Worm (Caenorhabditis elegans) whole organism, young adult: ENCODE measurements around the gene crh-1.

Source experiments
- C17E4.6 ChIP-seq: fragments of 200-800 bp; sonication (Bioruptor generic); IDR thresholded peaks from 2 replicates; pipeline ENCODE4 v1.3.6; 2022; ENCODE audit warnings: missing genetic modification reagents, missing genetic modification characterization, missing compliant biosample characterization
- F23B12.7 ChIP-seq: sonication (generic microtip); optimal IDR thresholded peaks from 2 replicates; lab custom pipeline; 2017; ENCODE audit warnings: missing genetic modification characterization, mild to moderate bottlenecking, missing compliant biosample characterization, antibody characterized with exemption, moderate library complexity; ENCODE audit not compliant: insufficient read depth
- F33H1.4 ChIP-seq: fragments of 200-800 bp; sonication (Bioruptor generic); IDR thresholded peaks from 2 replicates; pipeline ENCODE4 v1.3.6; 2022; ENCODE audit warnings: missing genetic modification reagents, missing genetic modification characterization, missing compliant biosample characterization
- F52B5.7 ChIP-seq: sonication (generic microtip); optimal IDR thresholded peaks from 2 replicates; lab custom pipeline; 2016; ENCODE audit warnings: mild to moderate bottlenecking, missing genetic modification characterization, missing compliant biosample characterization
- F55B11.4 ChIP-seq: sonication (generic microtip); optimal IDR thresholded peaks from 2 replicates; lab custom pipeline; 2016; ENCODE audit warnings: missing compliant biosample characterization, missing genetic modification characterization, borderline replicate concordance; ENCODE audit not compliant: insufficient read depth
- F57A8.1 ChIP-seq: fragments of 200-800 bp; sonication (Bioruptor generic); optimal IDR thresholded peaks from 2 replicates; lab custom pipeline; 2018; ENCODE audit warnings: mild to moderate bottlenecking, missing genetic modification characterization, moderate library complexity, missing compliant biosample characterization
- Y56A3A.18 ChIP-seq: fragments of 200-800 bp; sonication (Bioruptor generic); IDR thresholded peaks from 2 replicates; pipeline ENCODE4 v1.3.6; 2022; ENCODE audit warnings: missing genetic modification reagents, missing genetic modification characterization, missing compliant biosample characterization
- Y95B8A.8 ChIP-seq: fragments of 200-800 bp; sonication (Bioruptor generic); IDR thresholded peaks from 2 replicates; pipeline ENCODE4 v1.3.6; 2022; ENCODE audit warnings: missing genetic modification reagents, missing genetic modification characterization, missing compliant biosample characterization
- attf-3 ChIP-seq: fragments of 200-800 bp; sonication (Bioruptor generic); conservative IDR thresholded peaks from 2 replicates; pipeline ENCODE4 v1.3.6; 2022; ENCODE audit warnings: missing genetic modification reagents, missing genetic modification characterization, missing compliant biosample characterization
- ceh-100 ChIP-seq: fragments of 200-800 bp; sonication (Bioruptor generic); IDR thresholded peaks from 2 replicates; pipeline ENCODE4 v1.3.6; 2022; ENCODE audit warnings: missing genetic modification reagents, missing genetic modification characterization, missing compliant biosample characterization
- ceh-58 ChIP-seq: fragments of 200-800 bp; sonication (Bioruptor generic); IDR thresholded peaks from 2 replicates; pipeline ENCODE4 v1.3.6; 2022; ENCODE audit warnings: missing genetic modification characterization, missing compliant biosample characterization
- ceh-79 ChIP-seq: sonication (generic microtip); optimal IDR thresholded peaks from 2 replicates; lab custom pipeline; 2017; ENCODE audit warnings: mild to moderate bottlenecking, missing genetic modification characterization, missing compliant biosample characterization
- ets-4 ChIP-seq: fragments of 200-800 bp; sonication (Bioruptor generic); optimal IDR thresholded peaks from 2 replicates; lab custom pipeline; 2018; ENCODE audit warnings: mild to moderate bottlenecking, missing genetic modification characterization, missing compliant biosample characterization
- fkh-3 ChIP-seq: sonication (generic microtip); optimal IDR thresholded peaks from 2 replicates; lab custom pipeline; 2016; ENCODE audit warnings: mild to moderate bottlenecking, missing genetic modification characterization, missing compliant biosample characterization
- hlh-12 ChIP-seq: sonication (generic microtip); optimal IDR thresholded peaks from 2 replicates; lab custom pipeline; 2016; ENCODE audit warnings: missing genetic modification characterization, missing compliant biosample characterization
- hmg-1.2 ChIP-seq: fragments of 200-800 bp; sonication (Bioruptor generic); IDR thresholded peaks from 2 replicates; pipeline ENCODE4 v1.3.6; 2022; ENCODE audit warnings: missing genetic modification reagents, missing genetic modification characterization, missing compliant biosample characterization
- let-526 ChIP-seq: fragments of 200-800 bp; sonication (Bioruptor generic); IDR thresholded peaks from 2 replicates; pipeline ENCODE4 v1.3.6; 2022; ENCODE audit warnings: missing genetic modification reagents, missing genetic modification characterization, missing compliant biosample characterization
- let-607 ChIP-seq, 2 experiments: fragments of 200-800 bp in 1 of 2; sonication (Bioruptor generic) in 1 of 2; sonication (generic microtip) in 1 of 2; optimal IDR thresholded peaks; 2 replicates each; lab custom pipeline; 2016 to 2018; ENCODE audit warnings: mild to moderate bottlenecking in 2 of 2, missing compliant biosample characterization in 2 of 2, missing genetic modification characterization in 2 of 2, moderate library complexity in 2 of 2, missing genotype in 1 of 2
- lin-26 ChIP-seq: fragments of 200-800 bp; sonication (Bioruptor generic); IDR thresholded peaks from 2 replicates; pipeline ENCODE4 v1.3.6; 2022; ENCODE audit warnings: missing genetic modification reagents, missing genetic modification characterization, missing compliant biosample characterization
- lsl-1 ChIP-seq: fragments of 200-800 bp; sonication (Bioruptor generic); optimal IDR thresholded peaks from 2 replicates; lab custom pipeline; 2018; ENCODE audit warnings: mild to moderate bottlenecking, missing genetic modification characterization, moderate library complexity, missing compliant biosample characterization
- madf-3 ChIP-seq: fragments of 200-800 bp; sonication (Bioruptor generic); IDR thresholded peaks from 2 replicates; pipeline ENCODE4 v1.3.6; 2022; ENCODE audit warnings: missing genetic modification reagents, missing genetic modification characterization, missing compliant biosample characterization
- madf-8 ChIP-seq: fragments of 200-800 bp; sonication (Bioruptor generic); conservative IDR thresholded peaks from 2 replicates; pipeline ENCODE4 v1.3.6; 2022; ENCODE audit warnings: missing genetic modification reagents, missing genetic modification characterization, missing compliant biosample characterization
- nfyb-1 ChIP-seq: fragments of 200-800 bp; sonication (Bioruptor generic); IDR thresholded peaks from 2 replicates; pipeline ENCODE4 v1.3.6; 2022; ENCODE audit warnings: missing genetic modification reagents, missing genetic modification characterization, missing compliant biosample characterization
- nhr-179 ChIP-seq: sonication (generic microtip); optimal IDR thresholded peaks from 2 replicates; lab custom pipeline; 2016; ENCODE audit warnings: mild to moderate bottlenecking, missing genetic modification characterization, missing compliant biosample characterization
- nhr-80 ChIP-seq: sonication (generic microtip); optimal IDR thresholded peaks from 2 replicates; lab custom pipeline; 2016; ENCODE audit warnings: missing genetic modification characterization, missing compliant biosample characterization
- rpc-1 ChIP-seq, 2 experiments: fragments of 150-350 bp in 1 of 2; sonication (generic microtip) in 1 of 2; optimal IDR thresholded peaks; 2 replicates each; lab custom pipeline; 2014 to 2018; ENCODE audit warnings: missing biosample characterization in 1 of 2, missing genetic modification characterization in 1 of 2, missing genetic modification reagents in 1 of 2, missing genotype in 1 of 2
- snpc-1.1 ChIP-seq: sonication (generic microtip); optimal IDR thresholded peaks from 2 replicates; lab custom pipeline; 2017; ENCODE audit warnings: missing genetic modification characterization, mild to moderate bottlenecking, missing compliant biosample characterization, antibody characterized with exemption, moderate library complexity, missing genotype, missing genetic modification reagents; ENCODE audit not compliant: insufficient read depth
- snpc-1.3 ChIP-seq: sonication (generic microtip); optimal IDR thresholded peaks from 2 replicates; lab custom pipeline; 2017; ENCODE audit warnings: missing genetic modification characterization, mild to moderate bottlenecking, missing compliant biosample characterization, antibody characterized with exemption, moderate library complexity, missing genotype, missing genetic modification reagents; ENCODE audit not compliant: insufficient read depth
- snpc-3.4 ChIP-seq: sonication (generic microtip); optimal IDR thresholded peaks from 2 replicates; lab custom pipeline; 2017; ENCODE audit warnings: missing genetic modification characterization, mild to moderate bottlenecking, missing compliant biosample characterization, antibody characterized with exemption, moderate library complexity, missing genotype, missing genetic modification reagents
- sptf-2 ChIP-seq: fragments of 200-800 bp; sonication (Bioruptor generic); optimal IDR thresholded peaks from 2 replicates; lab custom pipeline; 2018; ENCODE audit warnings: mild to moderate bottlenecking, missing genetic modification characterization, missing compliant biosample characterization
- tbp1 ChIP-seq: fragments of 200-800 bp; sonication (Bioruptor generic); optimal IDR thresholded peaks from 2 replicates; lab custom pipeline; 2018; ENCODE audit warnings: mild to moderate bottlenecking, missing genetic modification characterization, missing compliant biosample characterization
- ztf-18 ChIP-seq: sonication (generic microtip); optimal IDR thresholded peaks from 2 replicates; lab custom pipeline; 2016; ENCODE audit warnings: missing genotype, mild to moderate bottlenecking, missing genetic modification characterization, missing compliant biosample characterization
- ztf-22 ChIP-seq: fragments of 200-800 bp; sonication (Bioruptor generic); optimal IDR thresholded peaks from 2 replicates; lab custom pipeline; 2018; ENCODE audit warnings: mild to moderate bottlenecking, missing genetic modification characterization, moderate library complexity, missing compliant biosample characterization
- ztf-3 ChIP-seq: fragments of 200-800 bp; sonication (Bioruptor generic); optimal IDR thresholded peaks from 2 replicates; lab custom pipeline; 2018; ENCODE audit warnings: mild to moderate bottlenecking, missing genetic modification characterization, missing compliant biosample characterization

The crh-1 gene

ce11 chrIII:11612371-11612770, 45.2 kb upstream of the crh-1 start, which contains the start of the genes Y66A7A.9 and Y66A7A.4:
TSS of gene Y66A7A.9 (minus strand) at chrIII:11612471.
TSS of gene Y66A7A.4 (plus strand) at chrIII:11612607.
- TF ChIP-seq ztf-22 (GFP tag; lab: Kevin White, UChicago) (no peak), fkh-3 (tag; lab: Kevin White, UChicago) (no peak), ztf-3 (GFP tag; lab: Kevin White, UChicago) (no peak), F23B12.7 (tag; lab: Kevin White, UChicago) (no peak), lin-26 (no peak), nhr-80 (tag; lab: Kevin White, UChicago) (no peak), sptf-2 (GFP tag; lab: Kevin White, UChicago) (no peak), snpc-1.1 (tag; lab: Kevin White, UChicago) (no peak), lsl-1 (GFP tag; lab: Kevin White, UChicago) (no peak), snpc-1.3 (tag; lab: Kevin White, UChicago) (no peak), nhr-179 (tag; lab: Kevin White, UChicago) (no peak), hlh-12 (tag; lab: Kevin White, UChicago) (no peak), ztf-18 (tag; lab: Kevin White, UChicago) (no peak)

ce11 chrIII:11614874-11615273, 42.7 kb upstream of the crh-1 start:
- TF ChIP-seq tbp1 (GFP tag; lab: Kevin White, UChicago) = no peak
- TF ChIP-seq madf-8 (GFP tag; lab: Robert Waterston, UW) = no peak
- TF ChIP-seq ceh-100 (GFP tag; lab: Robert Waterston, UW) = no peak
- no peak for TF ChIP-seq Y56A3A.18 (GFP tag; lab: Robert Waterston, UW)
- TF ChIP-seq attf-3 = no peak
- TF ChIP-seq snpc-3.4 (tag; lab: Kevin White, UChicago) = no peak
- no peak for TF ChIP-seq madf-3 (GFP tag; lab: Robert Waterston, UW)
- TF ChIP-seq let-526 (GFP tag; lab: Robert Waterston, UW) = no peak
- TF ChIP-seq Y95B8A.8 (GFP tag; lab: Robert Waterston, UW) = no peak
- TF ChIP-seq let-607 (tag; optimal IDR thresholded peaks at IDR 0.05; lab: Kevin White, UChicago) = no peak
- no peak for TF ChIP-seq F52B5.7 (tag; lab: Kevin White, UChicago)
- no peak for TF ChIP-seq F55B11.4 (tag; lab: Kevin White, UChicago)
- no peak for TF ChIP-seq ets-4 (GFP tag; lab: Kevin White, UChicago)
- TF ChIP-seq ceh-79 (tag; lab: Kevin White, UChicago) = no peak
- TF ChIP-seq rpc-1 (optimal IDR thresholded peaks at IDR 0.05; lab: Kevin White, UChicago) = no peak
- no peak for TF ChIP-seq rpc-1 (tag; optimal IDR thresholded peaks at IDR 0.05; lab: Kevin White, UChicago)
- no peak for TF ChIP-seq C17E4.6 (GFP tag; lab: Robert Waterston, UW)
- no peak for TF ChIP-seq nhr-80 (tag; lab: Kevin White, UChicago)
- no peak for TF ChIP-seq F57A8.1 (GFP tag; lab: Kevin White, UChicago)
- TF ChIP-seq ceh-58 (GFP tag; lab: Robert Waterston, UW) = no peak
- TF ChIP-seq hlh-12 (tag; lab: Kevin White, UChicago) = no peak

ce11 chrIII:11615802-11616201, 41.8 kb upstream of the crh-1 start:
- TF ChIP-seq lsl-1 (GFP tag; lab: Kevin White, UChicago) (peak; percentile 14), hmg-1.2 (GFP tag; lab: Robert Waterston, UW) (no peak), attf-3 (peak; percentile 66), snpc-1.1 (tag; lab: Kevin White, UChicago) (no peak), F33H1.4 (GFP tag; lab: Robert Waterston, UW) (peak; percentile 17; the same call in 1 of the 2 replicates), nfyb-1 (GFP tag; lab: Robert Waterston, UW) (no peak), hlh-12 (tag; lab: Kevin White, UChicago) (no peak)
